Worm (Caenorhabditis elegans) whole organism, dauer: ENCODE data around the gene F25E2.2.

Source experiments
- unc-62 ChIP-seq: sonication (generic microtip); optimal IDR thresholded peaks from 2 replicates; lab custom pipeline; 2017; ENCODE audit warnings: missing biosample characterization, missing genetic modification reagents, missing genetic modification characterization

F25E2.2 gene

ce11 chrX:760579-760978, 50.0 kb downstream of the F25E2.2 start:
- no peak for TF ChIP-seq unc-62 (GFP tag; lab: Kevin White, UChicago)

ce11 chrX:759634-760033, 51.0 kb downstream of the F25E2.2 start, which contains the start of gene aex-3:
aex-3 (minus strand) TSS chrX:759734.
- no peak for TF ChIP-seq unc-62 (GFP tag; lab: Kevin White, UChicago)
